Fruit fly (Drosophila melanogaster) whole organism, embryonic: ENCODE measurements around the gene beta4GalNAcTB.

Source experiments
- BtbVII ChIP-seq: fragments of 200-800 bp; sonication (Bioruptor generic); optimal IDR thresholded peaks from 3 replicates; lab custom pipeline; 2017; ENCODE audit warnings: missing biosample characterization, mild to moderate bottlenecking, missing genetic modification characterization
- CG10267 ChIP-seq: fragments of 200-800 bp; sonication (Bioruptor generic); optimal IDR thresholded peaks from 2 replicates; lab custom pipeline; 2018; ENCODE audit warnings: missing biosample characterization, mild to moderate bottlenecking, missing genetic modification characterization, moderate library complexity
- CG12104 ChIP-seq: fragments of 200-800 bp; sonication (Bioruptor generic); optimal IDR thresholded peaks from 3 replicates; lab custom pipeline; 2016; ENCODE audit warnings: missing biosample characterization, missing genetic modification characterization
- CG14667 ChIP-seq: fragments of 200-800 bp; sonication (Bioruptor generic); IDR thresholded peaks from 2 replicates; pipeline ENCODE4 v1.3.6; 2022; ENCODE audit warnings: missing biosample characterization, missing genetic modification characterization
- CG15011 ChIP-seq: fragments of 200-800 bp; sonication (Bioruptor generic); optimal IDR thresholded peaks from 3 replicates; lab custom pipeline; 2018; ENCODE audit warnings: missing biosample characterization, mild to moderate bottlenecking, missing genetic modification characterization
- CG16863 ChIP-seq: fragments of 200-800 bp; sonication (Bioruptor generic); optimal IDR thresholded peaks from 3 replicates; lab custom pipeline; 2016; ENCODE audit warnings: missing biosample characterization, missing genetic modification characterization
- CG17186 ChIP-seq: fragments of 200-800 bp; sonication (Bioruptor generic); optimal IDR thresholded peaks from 3 replicates; lab custom pipeline; 2017; ENCODE audit warnings: missing biosample characterization, missing genetic modification reagents, missing genetic modification characterization
- CG2120 ChIP-seq: fragments of 200-800 bp; sonication (Bioruptor generic); optimal IDR thresholded peaks from 3 replicates; lab custom pipeline; 2016; ENCODE audit warnings: missing biosample characterization, missing genetic modification characterization
- CG30020 ChIP-seq: fragments of 200-800 bp; optimal IDR thresholded peaks from 2 replicates; lab custom pipeline; 2019; ENCODE audit warnings: missing biosample characterization, mild to moderate bottlenecking, missing genetic modification characterization, moderate library complexity
- CG32532 ChIP-seq: fragments of 200-800 bp; sonication (Bioruptor generic); IDR thresholded peaks from 2 replicates; pipeline ENCODE4 v1.3.6; 2022; ENCODE audit warnings: missing biosample characterization, missing genetic modification characterization
- CG3847 ChIP-seq: fragments of 200-800 bp; sonication (Bioruptor generic); IDR thresholded peaks from 2 replicates; pipeline ENCODE4 v1.3.6; 2022; ENCODE audit warnings: missing biosample characterization, missing genetic modification characterization
- CG6254 ChIP-seq: fragments of 200-800 bp; sonication (Bioruptor generic); optimal IDR thresholded peaks from 3 replicates; lab custom pipeline; 2017; ENCODE audit warnings: mild to moderate bottlenecking, missing biosample characterization, missing genetic modification reagents, missing genetic modification characterization
- CG6272 ChIP-seq: fragments of 200-800 bp; sonication (Bioruptor generic); IDR thresholded peaks from 2 replicates; pipeline ENCODE4 v1.3.6; 2022; ENCODE audit warnings: missing biosample characterization, missing genetic modification characterization
- CG7556 ChIP-seq: fragments of 200-800 bp; sonication (Bioruptor generic); optimal IDR thresholded peaks from 2 replicates; lab custom pipeline; 2017; ENCODE audit warnings: missing biosample characterization, mild to moderate bottlenecking, missing genetic modification characterization
- CG9727 ChIP-seq: fragments of 200-800 bp; sonication (Bioruptor generic); optimal IDR thresholded peaks from 3 replicates; lab custom pipeline; 2017; ENCODE audit warnings: missing biosample characterization, mild to moderate bottlenecking, missing genetic modification characterization
- CkIIα-i1 ChIP-seq: fragments of 200-800 bp; sonication (Bioruptor generic); IDR thresholded peaks from 2 replicates; pipeline ENCODE4 v1.3.6; 2022; ENCODE audit warnings: missing biosample characterization, missing genetic modification characterization
- CoRest ChIP-seq: fragments of 200-800 bp; sonication (Bioruptor generic); optimal IDR thresholded peaks from 3 replicates; lab custom pipeline; 2018; ENCODE audit warnings: missing biosample characterization, mild to moderate bottlenecking, missing genetic modification characterization, moderate library complexity
- D19A ChIP-seq: fragments of 200-800 bp; optimal IDR thresholded peaks from 3 replicates; lab custom pipeline; 2019; ENCODE audit warnings: missing biosample characterization, mild to moderate bottlenecking, missing genetic modification characterization, moderate library complexity
- Dll ChIP-seq: fragments of 200-800 bp; sonication (Bioruptor generic); IDR thresholded peaks from 4 replicates; pipeline ENCODE4 v1.3.6; 2022; ENCODE audit warnings: missing biosample characterization, missing genetic modification characterization; ENCODE audit not compliant: partially characterized antibody
- Elba2 ChIP-seq: fragments of 200-800 bp; sonication (Bioruptor generic); optimal IDR thresholded peaks from 3 replicates; lab custom pipeline; 2016; ENCODE audit warnings: missing biosample characterization, missing genetic modification characterization
- HLH3B ChIP-seq: fragments of 200-800 bp; sonication (Bioruptor generic); IDR thresholded peaks from 2 replicates; pipeline ENCODE4 v1.3.6; 2022; ENCODE audit warnings: missing biosample characterization, missing genetic modification characterization
- Optix ChIP-seq: fragments of 200-800 bp; sonication (Bioruptor generic); IDR thresholded peaks from 3 replicates; pipeline ENCODE4 v1.3.6; 2022; ENCODE audit warnings: missing biosample characterization, missing genetic modification characterization
- Pdp1 ChIP-seq, 2 experiments: fragments of 200-800 bp; sonication (Bioruptor generic); optimal IDR thresholded peaks; 3 replicates each; lab custom pipeline; 2016; ENCODE audit warnings: missing biosample characterization in 2 of 2, missing genetic modification characterization in 2 of 2, mild to moderate bottlenecking in 1 of 2, moderate library complexity in 1 of 2
- Ssrp ChIP-seq: fragments of 200-800 bp; sonication (Bioruptor generic); optimal IDR thresholded peaks from 2 replicates; lab custom pipeline; 2018; ENCODE audit warnings: missing biosample characterization, mild to moderate bottlenecking, missing genetic modification characterization, moderate library complexity
- Trl ChIP-seq, 3 experiments: fragments of >200 bp in 2 of 3; fragments of 200-800 bp in 1 of 3; sonication (Bioruptor generic) in 1 of 3; optimal IDR thresholded peaks; 2 replicates in 1 of 3; 3 replicates in 2 of 3; lab custom pipeline; 2016 to 2017; ENCODE audit warnings: missing biosample characterization in 1 of 3, missing genetic modification characterization in 1 of 3
- Xrp1 ChIP-seq: fragments of 200-800 bp; sonication (Bioruptor generic); IDR thresholded peaks from 2 replicates; pipeline ENCODE4 v1.3.6; 2022; ENCODE audit warnings: missing biosample characterization, missing genetic modification characterization
- ase ChIP-seq: fragments of 200-800 bp; sonication (Bioruptor generic); IDR thresholded peaks from 3 replicates; pipeline ENCODE4 v1.3.6; 2022; ENCODE audit warnings: missing biosample characterization, missing genetic modification characterization
- bab2 ChIP-seq: fragments of 200-800 bp; sonication (Bioruptor generic); optimal IDR thresholded peaks from 2 replicates; lab custom pipeline; 2016; ENCODE audit warnings: missing biosample characterization, missing genetic modification characterization
- chn ChIP-seq: fragments of 200-800 bp; sonication (Bioruptor generic); optimal IDR thresholded peaks from 2 replicates; lab custom pipeline; 2016; ENCODE audit warnings: missing biosample characterization, missing genetic modification characterization
- da ChIP-seq: fragments of 200-800 bp; sonication (Bioruptor generic); optimal IDR thresholded peaks from 2 replicates; lab custom pipeline; 2016; ENCODE audit warnings: missing biosample characterization, missing genetic modification characterization
- danr ChIP-seq: fragments of 200-800 bp; sonication (Bioruptor generic); IDR thresholded peaks from 2 replicates; pipeline ENCODE4 v1.3.6; 2022; ENCODE audit warnings: missing biosample characterization, missing genetic modification characterization
- dmrt11E ChIP-seq: fragments of 200-800 bp; sonication (Bioruptor generic); optimal IDR thresholded peaks from 3 replicates; lab custom pipeline; 2018; ENCODE audit warnings: missing biosample characterization, mild to moderate bottlenecking, missing genetic modification characterization, moderate library complexity
- dmrt99B ChIP-seq: fragments of 200-800 bp; sonication (Bioruptor generic); optimal IDR thresholded peaks from 2 replicates; lab custom pipeline; 2018; ENCODE audit warnings: missing biosample characterization, mild to moderate bottlenecking, missing genetic modification characterization, moderate library complexity
- en ChIP-seq: fragments of 200-800 bp; sonication (Bioruptor generic); optimal IDR thresholded peaks from 2 replicates; lab custom pipeline; 2016; ENCODE audit warnings: missing biosample characterization, missing genetic modification characterization
- gro ChIP-seq: fragments of 200-800 bp; sonication (Bioruptor generic); optimal IDR thresholded peaks from 2 replicates; lab custom pipeline; 2016; ENCODE audit warnings: missing biosample characterization, missing genetic modification characterization
- hb ChIP-seq: fragments of 200-800 bp; sonication (Bioruptor generic); IDR thresholded peaks from 3 replicates; pipeline ENCODE4 v1.3.6; 2022; ENCODE audit warnings: missing biosample characterization, missing genetic modification characterization; ENCODE audit not compliant: partially characterized antibody
- hbn ChIP-seq: fragments of 200-800 bp; sonication (Bioruptor generic); IDR thresholded peaks from 2 replicates; pipeline ENCODE4 v1.3.6; 2022; ENCODE audit warnings: missing biosample characterization, missing genetic modification characterization; ENCODE audit not compliant: partially characterized antibody
- hth ChIP-seq: fragments of >200 bp; optimal IDR thresholded peaks from 2 replicates; lab custom pipeline; 2017; ENCODE audit warnings: inconsistent platforms
- jigr1 ChIP-seq: fragments of 200-800 bp; sonication (Bioruptor generic); IDR thresholded peaks from 3 replicates; pipeline ENCODE4 v1.3.6; 2022; ENCODE audit warnings: missing biosample characterization, missing genetic modification characterization
- lab ChIP-seq: fragments of 200-800 bp; sonication (Bioruptor generic); optimal IDR thresholded peaks from 3 replicates; lab custom pipeline; 2017; ENCODE audit warnings: missing biosample characterization, missing genetic modification characterization, mild to moderate bottlenecking, moderate library complexity, missing genetic modification reagents
- mld ChIP-seq: fragments of 200-800 bp; sonication (Bioruptor generic); IDR thresholded peaks from 3 replicates; pipeline ENCODE4 v1.3.6; 2022; ENCODE audit warnings: missing biosample characterization, missing genetic modification characterization; ENCODE audit not compliant: partially characterized antibody
- nom ChIP-seq: fragments of 200-800 bp; sonication (Bioruptor generic); optimal IDR thresholded peaks from 2 replicates; lab custom pipeline; 2017; ENCODE audit warnings: missing biosample characterization, missing genetic modification characterization, mild to moderate bottlenecking, moderate library complexity, missing genetic modification reagents
- pb ChIP-seq: fragments of 200-800 bp; sonication (Bioruptor generic); optimal IDR thresholded peaks from 3 replicates; lab custom pipeline; 2016; ENCODE audit warnings: missing biosample characterization, missing genetic modification characterization
- sc ChIP-seq, 3 experiments: fragments of >200 bp in 2 of 3; fragments of 200-800 bp in 1 of 3; sonication (Bioruptor generic) in 1 of 3; optimal IDR thresholded peaks; 2 replicates in 2 of 3; 3 replicates in 1 of 3; lab custom pipeline; 2017; ENCODE audit warnings: mild to moderate bottlenecking in 1 of 3, missing biosample characterization in 1 of 3, missing genetic modification characterization in 1 of 3, missing genetic modification reagents in 1 of 3
- schlank ChIP-seq: fragments of 200-800 bp; sonication (Bioruptor generic); optimal IDR thresholded peaks from 2 replicates; lab custom pipeline; 2018; ENCODE audit warnings: missing biosample characterization, mild to moderate bottlenecking, missing genetic modification characterization
- tio ChIP-seq: fragments of 200-800 bp; sonication (Bioruptor generic); optimal IDR thresholded peaks from 2 replicates; lab custom pipeline; 2017; ENCODE audit warnings: missing biosample characterization, missing genetic modification characterization, inconsistent platforms
- toy ChIP-seq: fragments of 200-800 bp; sonication (Bioruptor generic); IDR thresholded peaks from 2 replicates; pipeline ENCODE4 v1.3.6; 2022; ENCODE audit warnings: missing biosample characterization, missing genetic modification characterization
- vfl ChIP-seq: fragments of 200-800 bp; sonication (Bioruptor generic); optimal IDR thresholded peaks from 2 replicates; lab custom pipeline; 2016; ENCODE audit warnings: missing biosample characterization, missing genetic modification characterization

The beta4GalNAcTB gene

DNA sequence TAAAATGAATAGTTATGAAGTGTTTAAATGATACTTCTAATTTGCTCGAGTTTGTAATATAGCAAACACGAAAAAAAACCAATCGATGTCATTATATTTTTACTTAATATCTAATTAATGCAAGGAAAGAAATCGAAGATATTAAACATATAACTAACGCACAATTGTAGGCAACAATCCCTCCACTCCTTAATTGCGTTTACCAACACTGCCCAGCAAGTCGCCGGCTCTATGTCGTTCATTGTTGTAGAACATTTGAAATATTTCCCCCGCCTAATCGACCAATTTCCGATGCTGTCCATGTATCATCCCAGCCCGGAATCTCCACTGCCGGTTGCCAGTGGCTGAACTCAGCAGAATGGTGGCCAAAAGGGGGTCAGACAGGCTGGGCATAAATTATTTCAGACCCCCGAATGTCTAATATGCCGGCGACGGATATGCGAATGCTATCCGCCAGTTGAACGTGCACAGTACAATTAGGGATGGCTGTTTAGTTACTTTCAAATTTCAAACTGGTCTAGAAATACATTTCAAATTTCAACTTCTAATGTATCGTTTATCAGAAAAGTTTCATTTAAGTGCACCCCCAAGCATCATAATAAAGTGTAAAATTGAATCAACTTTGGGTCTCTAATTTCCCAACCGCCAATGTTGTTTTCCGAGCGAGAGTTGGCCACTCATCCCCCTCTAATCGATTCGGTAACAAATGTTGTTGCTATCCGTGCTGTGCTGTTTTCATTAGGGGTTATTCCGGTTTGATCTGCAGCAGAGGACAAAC, 34.8 kb upstream of the beta4GalNAcTB start (continued):
- TF ChIP-seq Trl (optimal IDR thresholded peaks at IDR 0.05; lab: Kevin White, UChicago) = no peak
- TF ChIP-seq Trl (GFP tag; optimal IDR thresholded peaks at IDR 0.05; lab: Kevin White, UChicago) = no peak
- TF ChIP-seq gro = peak; percentile 28
- TF ChIP-seq mld (GFP tag; lab: Robert Waterston, UW) = no peak
- TF ChIP-seq da = no peak
- TF ChIP-seq sc (optimal IDR thresholded peaks at IDR 0.05; lab: Kevin White, UChicago) = no peak
- TF ChIP-seq sc (GFP tag; optimal IDR thresholded peaks at IDR 0.05; lab: Kevin White, UChicago) = no peak
- TF ChIP-seq toy (GFP tag; lab: Robert Waterston, UW) = no peak
- TF ChIP-seq HLH3B (GFP tag; lab: Robert Waterston, UW) = peak; percentile 45; the same call in 1 of the 2 replicates
- no peak for TF ChIP-seq CG30020 (tag; lab: Kevin White, UChicago)
- TF ChIP-seq Xrp1 (GFP tag; lab: Robert Waterston, UW) = peak; percentile 62
- TF ChIP-seq hb (GFP tag; lab: Robert Waterston, UW) = no peak
- no peak for TF ChIP-seq CkIIα-i1 (GFP tag; lab: Robert Waterston, UW)
- no peak for TF ChIP-seq tio (GFP tag; lab: Kevin White, UChicago)
- TF ChIP-seq lab = peak; percentile 73
- TF ChIP-seq hth (lab: Kevin White, UChicago) = no peak
- peak; percentile 45 for TF ChIP-seq bab2
- 0 out of 2 replicates have a peak, but pooled peaks have one; percentile 13 for TF ChIP-seq CG3847
- TF ChIP-seq nom = no peak
- TF ChIP-seq BtbVII (GFP tag; lab: Kevin White, UChicago) = peak; percentile 17
- peak; percentile 60 for TF ChIP-seq CG10267
- peak; percentile 65; the same call in 1 of the 2 replicates for TF ChIP-seq CG32532 (GFP tag; lab: Robert Waterston, UW)
- no peak for TF ChIP-seq CG17186
- no peak for TF ChIP-seq Ssrp (tag; lab: Kevin White, UChicago)
- TF ChIP-seq schlank (tag; lab: Kevin White, UChicago) = peak; percentile 38
- no peak for TF ChIP-seq Elba2
- no peak for TF ChIP-seq vfl (GFP tag; lab: Kevin White, UChicago)
- TF ChIP-seq danr = no peak
- TF ChIP-seq CG15011 = peak; percentile 26
- no peak for TF ChIP-seq en (GFP tag; lab: Kevin White, UChicago)
- peak; percentile 69 for TF ChIP-seq CG2120 (GFP tag; lab: Kevin White, UChicago)
- TF ChIP-seq CG6272 (GFP tag; lab: Robert Waterston, UW) = 0 out of 2 replicates have a peak, but pooled peaks have one; percentile 17
- peak; percentile 8; the same call in 1 of the 2 replicates for TF ChIP-seq CG14667 (GFP tag; lab: Robert Waterston, UW)
- peak; percentile 40 for TF ChIP-seq CoRest (tag; lab: Kevin White, UChicago)
- peak; percentile 24 for TF ChIP-seq dmrt11E (tag; lab: Kevin White, UChicago)
- TF ChIP-seq CG6254 (GFP tag; lab: Kevin White, UChicago) = no peak
- TF ChIP-seq jigr1 = no peak
- TF ChIP-seq chn (GFP tag; lab: Kevin White, UChicago) = peak; percentile 22
- TF ChIP-seq CG7556 (GFP tag; lab: Kevin White, UChicago) = peak; percentile 57
- TF ChIP-seq pb (GFP tag; lab: Kevin White, UChicago) = peak; percentile 40
- peak in 1 of 2 experiments; percentile 31 for TF ChIP-seq Pdp1 (GFP tag; optimal IDR thresholded peaks at IDR 0.05; lab: Kevin White, UChicago)
- no peak for TF ChIP-seq Optix
- no peak for TF ChIP-seq Dll (GFP tag; lab: Robert Waterston, UW)
- TF ChIP-seq CG12104 = no peak
- TF ChIP-seq D19A (tag; lab: Kevin White, UChicago) = peak; percentile 37
- no peak for TF ChIP-seq ase (GFP tag; lab: Robert Waterston, UW)
- TF ChIP-seq CG9727 (GFP tag; lab: Kevin White, UChicago) = peak; percentile 57
- TF ChIP-seq CG16863 (GFP tag; lab: Kevin White, UChicago) = no peak
- peak; percentile 61 for TF ChIP-seq dmrt99B (tag; lab: Kevin White, UChicago)
- no peak for TF ChIP-seq hbn (GFP tag; lab: Robert Waterston, UW)
